Fruit fly (Drosophila melanogaster) whole organism, embryonic: ENCODE measurements around the gene CG13127.
A peak's percentile ranks its signal among the peaks of the same experiment; 100 is the strongest.

Experiments
- Awh ChIP-seq: fragments of 200-800 bp; sonication (Bioruptor generic); IDR thresholded peaks from 2 replicates; pipeline ENCODE4, ENCODE4 v1.3.6; 2022; ENCODE audit warnings: missing biosample characterization, missing genetic modification characterization
- CG10321 ChIP-seq: fragments of 200-800 bp; sonication (Bioruptor generic); IDR thresholded peaks from 2 replicates; pipeline ENCODE4 v1.3.6; 2022; ENCODE audit warnings: missing biosample characterization, missing genetic modification characterization
- CG11093 ChIP-seq: fragments of 200-800 bp; sonication (Bioruptor generic); IDR thresholded peaks from 3 replicates; pipeline ENCODE4 v1.3.6; 2022; ENCODE audit warnings: missing biosample characterization, missing genetic modification characterization
- CG11560 ChIP-seq: fragments of 200-800 bp; sonication (Bioruptor generic); IDR thresholded peaks from 3 replicates; pipeline ENCODE4 v1.3.6; 2022; ENCODE audit warnings: missing biosample characterization, missing genetic modification characterization
- CG12071 ChIP-seq: fragments of 200-800 bp; sonication (Bioruptor generic); optimal IDR thresholded peaks from 3 replicates; lab custom pipeline; 2018; ENCODE audit warnings: missing biosample characterization, mild to moderate bottlenecking, missing genetic modification characterization
- CG15601 ChIP-seq: fragments of 200-800 bp; sonication (Bioruptor generic); optimal IDR thresholded peaks from 3 replicates; lab custom pipeline; 2019; ENCODE audit warnings: missing biosample characterization, mild to moderate bottlenecking, missing genetic modification characterization, moderate library complexity
- CG1603 ChIP-seq: fragments of 200-800 bp; sonication (Bioruptor generic); optimal IDR thresholded peaks from 2 replicates; lab custom pipeline; 2019; ENCODE audit warnings: missing biosample characterization, mild to moderate bottlenecking, missing genetic modification characterization, moderate library complexity
- CG16863 ChIP-seq: fragments of 200-800 bp; sonication (Bioruptor generic); optimal IDR thresholded peaks from 3 replicates; lab custom pipeline; 2016; ENCODE audit warnings: missing biosample characterization, missing genetic modification characterization
- CG18262 ChIP-seq: fragments of 200-800 bp; optimal IDR thresholded peaks from 3 replicates; lab custom pipeline; 2019; ENCODE audit warnings: missing biosample characterization, mild to moderate bottlenecking, missing genetic modification characterization, moderate library complexity
- CG1832 ChIP-seq: fragments of 200-800 bp; sonication (Bioruptor generic); optimal IDR thresholded peaks from 2 replicates; lab custom pipeline; 2017; ENCODE audit warnings: missing biosample characterization, mild to moderate bottlenecking, missing genetic modification characterization, inconsistent platforms
- CG18476 ChIP-seq: fragments of 200-800 bp; sonication (Bioruptor generic); optimal IDR thresholded peaks from 2 replicates; lab custom pipeline; 2016; ENCODE audit warnings: missing biosample characterization, mild to moderate bottlenecking, missing genetic modification characterization
- CG2199 ChIP-seq: fragments of 200-800 bp; sonication (Bioruptor generic); IDR thresholded peaks from 3 replicates; pipeline ENCODE4 v1.3.6; 2022; ENCODE audit warnings: missing biosample characterization, missing genetic modification characterization
- CG2678 ChIP-seq: fragments of 200-800 bp; sonication (Bioruptor generic); optimal IDR thresholded peaks from 3 replicates; lab custom pipeline; 2019; ENCODE audit warnings: missing biosample characterization, mild to moderate bottlenecking, missing genetic modification characterization, moderate library complexity
- CG2712 ChIP-seq: fragments of 200-800 bp; optimal IDR thresholded peaks from 3 replicates; lab custom pipeline; 2019; ENCODE audit warnings: missing biosample characterization, mild to moderate bottlenecking, missing genetic modification characterization, moderate library complexity
- CG30403 ChIP-seq: fragments of 200-800 bp; sonication (Bioruptor generic); optimal IDR thresholded peaks from 3 replicates; lab custom pipeline; 2016; ENCODE audit warnings: missing biosample characterization, missing genetic modification characterization
- CG32767 ChIP-seq: fragments of 200-800 bp; sonication (Bioruptor generic); IDR thresholded peaks from 2 replicates; pipeline ENCODE4 v1.3.6; 2022; ENCODE audit warnings: missing biosample characterization, missing genetic modification characterization
- CG3847 ChIP-seq: fragments of 200-800 bp; sonication (Bioruptor generic); IDR thresholded peaks from 2 replicates; pipeline ENCODE4 v1.3.6; 2022; ENCODE audit warnings: missing biosample characterization, missing genetic modification characterization
- CG4617 ChIP-seq: fragments of 200-800 bp; sonication (Bioruptor generic); optimal IDR thresholded peaks from 3 replicates; lab custom pipeline; 2016; ENCODE audit warnings: missing biosample characterization, missing genetic modification characterization, borderline replicate concordance
- CG6654 ChIP-seq: fragments of 200-800 bp; sonication (Bioruptor generic); optimal IDR thresholded peaks from 2 replicates; lab custom pipeline; 2017; ENCODE audit warnings: missing biosample characterization, mild to moderate bottlenecking, missing genetic modification characterization
- CG8290 ChIP-seq, 3 experiments: fragments of 200-800 bp; sonication (Bioruptor generic); optimal IDR thresholded peaks; 2 replicates each; lab custom pipeline; 2016 to 2019; ENCODE audit warnings: missing biosample characterization in 3 of 3, missing genetic modification characterization in 3 of 3, mild to moderate bottlenecking in 2 of 3, moderate library complexity in 1 of 3
- Dll ChIP-seq: fragments of 200-800 bp; sonication (Bioruptor generic); IDR thresholded peaks from 4 replicates; pipeline ENCODE4 v1.3.6; 2022; ENCODE audit warnings: missing biosample characterization, missing genetic modification characterization; ENCODE audit not compliant: partially characterized antibody
- E2f2 ChIP-seq: fragments of 200-800 bp; sonication (Bioruptor generic); IDR thresholded peaks from 2 replicates; pipeline ENCODE4 v1.3.6; 2022; ENCODE audit warnings: missing biosample characterization, missing genetic modification characterization
- Nf-YC ChIP-seq: fragments of 200-800 bp; optimal IDR thresholded peaks from 3 replicates; lab custom pipeline; 2019; ENCODE audit warnings: missing biosample characterization, mild to moderate bottlenecking, missing genetic modification characterization, moderate library complexity
- Opbp ChIP-seq: fragments of 200-800 bp; sonication (Bioruptor generic); IDR thresholded peaks from 3 replicates; pipeline ENCODE4 v1.3.6; 2022; ENCODE audit warnings: missing biosample characterization, missing genetic modification characterization; ENCODE audit not compliant: partially characterized antibody
- Ptx1 ChIP-seq: fragments of 200-800 bp; sonication (Bioruptor generic); IDR thresholded peaks from 2 replicates; pipeline ENCODE4 v1.3.6; 2022; ENCODE audit warnings: missing biosample characterization, missing genetic modification characterization
- Ravus ChIP-seq: fragments of 200-800 bp; sonication (Bioruptor generic); IDR thresholded peaks from 2 replicates; pipeline ENCODE4 v1.3.6; 2022; ENCODE audit warnings: missing biosample characterization, missing genetic modification characterization
- Xbp1 ChIP-seq: fragments of 200-800 bp; sonication (Bioruptor generic); optimal IDR thresholded peaks from 3 replicates; lab custom pipeline; 2016; ENCODE audit warnings: missing biosample characterization, mild to moderate bottlenecking, missing genetic modification characterization
- YL-1 ChIP-seq: fragments of 200-800 bp; sonication (Bioruptor generic); optimal IDR thresholded peaks from 3 replicates; lab custom pipeline; 2017; ENCODE audit warnings: missing biosample characterization, mild to moderate bottlenecking, missing genetic modification characterization
- abd-A ChIP-seq: fragments of 200-800 bp; sonication (Bioruptor generic); optimal IDR thresholded peaks from 3 replicates; lab custom pipeline; 2019; ENCODE audit warnings: missing biosample characterization, mild to moderate bottlenecking, missing genetic modification characterization, moderate library complexity
- ase ChIP-seq: fragments of 200-800 bp; sonication (Bioruptor generic); IDR thresholded peaks from 3 replicates; pipeline ENCODE4 v1.3.6; 2022; ENCODE audit warnings: missing biosample characterization, missing genetic modification characterization
- bcd ChIP-seq: fragments of 200-800 bp; sonication (Bioruptor generic); optimal IDR thresholded peaks from 2 replicates; lab custom pipeline; 2017; ENCODE audit warnings: missing biosample characterization, mild to moderate bottlenecking, missing genetic modification characterization
- br ChIP-seq: fragments of >200 bp; optimal IDR thresholded peaks from 2 replicates; lab custom pipeline; 2017
- crol ChIP-seq: fragments of 200-800 bp; sonication (Bioruptor generic); IDR thresholded peaks from 2 replicates; pipeline ENCODE4 v1.3.6; 2022; ENCODE audit warnings: missing biosample characterization, missing genetic modification characterization
- disco-r ChIP-seq: fragments of 200-800 bp; sonication (Bioruptor generic); optimal IDR thresholded peaks from 2 replicates; lab custom pipeline; 2016; ENCODE audit warnings: missing biosample characterization, missing genetic modification characterization
- fu2 ChIP-seq: fragments of 200-800 bp; sonication (Bioruptor generic); optimal IDR thresholded peaks from 2 replicates; lab custom pipeline; 2016; ENCODE audit warnings: missing biosample characterization, missing genetic modification characterization
- grn ChIP-seq: fragments of 200-800 bp; sonication (Bioruptor generic); optimal IDR thresholded peaks from 3 replicates; lab custom pipeline; 2017; ENCODE audit warnings: missing biosample characterization, missing genetic modification characterization
- gro ChIP-seq: fragments of 200-800 bp; sonication (Bioruptor generic); optimal IDR thresholded peaks from 2 replicates; lab custom pipeline; 2016; ENCODE audit warnings: missing biosample characterization, missing genetic modification characterization
- gsb-n ChIP-seq: fragments of 200-800 bp; sonication (Bioruptor generic); optimal IDR thresholded peaks from 3 replicates; lab custom pipeline; 2018; ENCODE audit warnings: missing biosample characterization, mild to moderate bottlenecking, missing genetic modification characterization
- inv ChIP-seq: fragments of 200-800 bp; sonication (Bioruptor generic); IDR thresholded peaks from 2 replicates; pipeline ENCODE4 v1.3.6; 2022; ENCODE audit warnings: missing biosample characterization, missing genetic modification characterization; ENCODE audit not compliant: partially characterized antibody
- klu ChIP-seq: fragments of 200-800 bp; sonication (Bioruptor generic); IDR thresholded peaks from 2 replicates; pipeline ENCODE4 v1.3.6; 2022; ENCODE audit warnings: missing biosample characterization, missing genetic modification characterization
- lola ChIP-seq, 3 experiments: fragments of >200 bp in 2 of 3; fragments of 200-800 bp in 1 of 3; sonication (Bioruptor generic) in 1 of 3; optimal IDR thresholded peaks; 2 replicates each; lab custom pipeline; 2017 to 2019; ENCODE audit warnings: missing biosample characterization in 3 of 3, missing genetic modification characterization in 3 of 3, mild to moderate bottlenecking in 1 of 3, moderate library complexity in 1 of 3
- mirr ChIP-seq: fragments of 200-800 bp; sonication (Bioruptor generic); optimal IDR thresholded peaks from 3 replicates; lab custom pipeline; 2018; ENCODE audit warnings: missing biosample characterization, mild to moderate bottlenecking, missing genetic modification characterization
- otp ChIP-seq: fragments of 200-800 bp; sonication (Bioruptor generic); IDR thresholded peaks from 3 replicates; pipeline ENCODE4, ENCODE4 v1.3.6; 2022; ENCODE audit warnings: missing biosample characterization, missing genetic modification characterization
- pho ChIP-seq: fragments of 200-800 bp; sonication (Bioruptor generic); optimal IDR thresholded peaks from 2 replicates; lab custom pipeline; 2016; ENCODE audit warnings: missing biosample characterization, missing genetic modification characterization
- scrt ChIP-seq: fragments of 200-800 bp; sonication (Bioruptor generic); optimal IDR thresholded peaks from 2 replicates; lab custom pipeline; 2018; ENCODE audit warnings: missing biosample characterization, mild to moderate bottlenecking, missing genetic modification characterization, moderate library complexity
- sens-2 ChIP-seq: fragments of 200-800 bp; sonication (Bioruptor generic); IDR thresholded peaks from 2 replicates; pipeline ENCODE4 v1.3.6; 2022; ENCODE audit warnings: missing biosample characterization, missing genetic modification characterization
- ssp ChIP-seq: fragments of 200-800 bp; sonication (Bioruptor generic); IDR thresholded peaks from 2 replicates; pipeline ENCODE4 v1.3.6; 2022; ENCODE audit warnings: missing biosample characterization, missing genetic modification characterization
- stc ChIP-seq: fragments of 200-800 bp; sonication (Bioruptor generic); IDR thresholded peaks from 2 replicates; pipeline ENCODE4 v1.3.6; 2022; ENCODE audit warnings: missing biosample characterization, missing genetic modification characterization
- tio ChIP-seq: fragments of 200-800 bp; sonication (Bioruptor generic); optimal IDR thresholded peaks from 2 replicates; lab custom pipeline; 2017; ENCODE audit warnings: missing biosample characterization, missing genetic modification characterization, inconsistent platforms
- tll ChIP-seq, 2 experiments: fragments of 200-800 bp in 1 of 2; fragments of >200 bp in 1 of 2; sonication (Bioruptor generic) in 1 of 2; optimal IDR thresholded peaks; 2 replicates each; lab custom pipeline; 2017 to 2019; ENCODE audit warnings: missing biosample characterization in 2 of 2, missing genetic modification characterization in 2 of 2, mild to moderate bottlenecking in 1 of 2, moderate library complexity in 1 of 2

Gene CG13127

DNA sequence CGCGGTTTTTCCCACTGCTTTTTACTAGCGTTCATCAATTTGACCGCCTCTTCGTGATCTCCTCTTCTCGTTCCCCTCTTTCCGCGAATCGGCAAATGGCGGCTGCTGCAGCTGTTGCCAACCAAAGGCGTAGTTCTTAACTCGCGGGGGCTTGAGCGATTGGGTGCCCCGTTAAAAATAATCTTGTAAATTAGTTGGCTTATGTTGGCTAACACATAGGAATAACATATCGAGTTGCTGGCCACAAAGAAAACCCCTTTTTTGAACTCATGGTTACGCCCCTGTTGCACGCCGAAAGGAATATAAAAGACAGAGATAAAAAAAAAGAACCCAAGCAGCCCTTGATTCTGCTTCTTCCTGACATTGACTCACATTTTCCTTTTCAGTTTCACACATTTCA, 30.8 kb downstream of the CG13127 start (continued):
- TF ChIP-seq Ravus (peak; percentile 16; the same call in 1 of the 2 replicates), ssp (GFP tag; lab: Robert Waterston, UW) (peak; percentile 76), gro (no peak), ase (GFP tag; lab: Robert Waterston, UW) (peak; percentile 81), CG2199 (GFP tag; lab: Robert Waterston, UW) (peak; percentile 85), CG4617 (GFP tag; lab: Kevin White, UChicago) (peak; percentile 21), Xbp1 (peak; percentile 76), CG3847 (GFP tag; lab: Robert Waterston, UW) (peak; percentile 55), Dll (GFP tag; lab: Robert Waterston, UW) (no peak), crol (GFP tag; lab: Robert Waterston, UW) (no peak), CG1832 (GFP tag; lab: Kevin White, UChicago) (no peak), CG16863 (GFP tag; lab: Kevin White, UChicago) (peak; percentile 68), CG2712 (tag; lab: Kevin White, UChicago) (peak; percentile 85), grn (no peak), sens-2 (GFP tag; lab: Robert Waterston, UW) (peak; percentile 76), Ptx1 (GFP tag; lab: Robert Waterston, UW) (peak; percentile 87), tio (peak; percentile 49), YL-1 (GFP tag; lab: Kevin White, UChicago) (peak; percentile 28), CG11560 (tag; lab: Robert Waterston, UW) (0 out of 3 replicates have a peak, but pooled peaks have one; percentile 40), CG15601 (peak; percentile 22), fu2 (GFP tag; lab: Kevin White, UChicago) (peak; percentile 41), klu (GFP tag; lab: Robert Waterston, UW) (peak; percentile 54; the same call in 1 of the 2 replicates), CG18476 (peak; percentile 22), stc (GFP tag; lab: Robert Waterston, UW) (peak; percentile 71), CG10321 (GFP tag; lab: Robert Waterston, UW) (0 out of 2 replicates have a peak, but pooled peaks have one; percentile 34), CG11093 (GFP tag; lab: Robert Waterston, UW) (peak; percentile 80), E2f2 (GFP tag; lab: Robert Waterston, UW) (no peak), Awh (GFP tag; lab: Robert Waterston, UW) (peak; percentile 88), pho (GFP tag; lab: Kevin White, UChicago) (no peak), disco-r (GFP tag; lab: Kevin White, UChicago) (peak; percentile 29), abd-A (tag; lab: Kevin White, UChicago) (no peak), scrt (GFP tag; lab: Kevin White, UChicago) (no peak), Nf-YC (no peak), CG6654 (GFP tag; lab: Kevin White, UChicago) (peak; percentile 4), mirr (GFP tag; lab: Kevin White, UChicago) (no peak), CG1603 (tag; lab: Kevin White, UChicago) (peak; percentile 87), tll (GFP tag; optimal IDR thresholded peaks at IDR 0.05; lab: Kevin White, UChicago) (no peak), br (lab: Kevin White, UChicago) (no peak), CG30403 (GFP tag; lab: Kevin White, UChicago) (peak; percentile 63), CG18262 (tag; lab: Kevin White, UChicago) (peak; percentile 87), Opbp (GFP tag; lab: Robert Waterston, UW) (no peak), otp (GFP tag; lab: Robert Waterston, UW) (peak; percentile 90), bcd (peak; percentile 63), CG8290 (GFP tag; optimal IDR thresholded peaks at IDR 0.05; lab: Kevin White, UChicago) (no peak), CG8290 (tag; optimal IDR thresholded peaks at IDR 0.05; lab: Kevin White, UChicago) (peak in 1 of 2 experiments; percentile 77), CG12071 (GFP tag; lab: Kevin White, UChicago) (peak; percentile 9), CG2678 (tag; lab: Kevin White, UChicago) (peak; percentile 64), inv (no peak), lola (GFP tag; optimal IDR thresholded peaks at IDR 0.05; lab: Kevin White, UChicago) (peak in 1 of 3 experiments; percentile 78), CG32767 (GFP tag; lab: Robert Waterston, UW) (peak; percentile 67), gsb-n (tag; lab: Kevin White, UChicago) (peak; percentile 67)
